Worm (Caenorhabditis elegans) whole organism, L4 larva: Measurements from ENCODE around the gene ZC374.2.

Experiments used
- F37D6.2 ChIP-seq: sonication (generic microtip); optimal IDR thresholded peaks from 2 replicates; lab custom pipeline; 2016; ENCODE audit warnings: mild to moderate bottlenecking, missing genetic modification characterization, missing compliant biosample characterization
- R02D3.7 ChIP-seq: fragments of 150-350 bp; sonication (generic microtip); optimal IDR thresholded peaks from 3 replicates; lab custom pipeline; 2014; ENCODE audit warnings: missing biosample characterization, missing genetic modification characterization
- T20F7.1 ChIP-seq: fragments of 200-800 bp; sonication (Bioruptor generic); optimal IDR thresholded peaks from 2 replicates; lab custom pipeline; 2018; ENCODE audit warnings: mild to moderate bottlenecking, missing genetic modification characterization, missing compliant biosample characterization
- Y105C5A.15 ChIP-seq: fragments of 200-800 bp; sonication (Bioruptor generic); IDR thresholded peaks from 2 replicates; pipeline ENCODE4 v1.3.6; 2022; ENCODE audit warnings: missing genetic modification characterization, missing compliant biosample characterization
- Y48G9A.11 ChIP-seq: fragments of 200-800 bp; sonication (Bioruptor generic); IDR thresholded peaks from 2 replicates; pipeline ENCODE4 v1.3.6; 2022; ENCODE audit warnings: missing genetic modification reagents, missing genetic modification characterization, missing compliant biosample characterization
- Y5F2A.4 ChIP-seq: fragments of 200-800 bp; sonication (Bioruptor generic); optimal IDR thresholded peaks from 2 replicates; lab custom pipeline; 2018; ENCODE audit warnings: mild to moderate bottlenecking, missing genetic modification characterization, missing compliant biosample characterization
- Y75B8A.6 ChIP-seq: fragments of 200-800 bp; sonication (Bioruptor generic); IDR thresholded peaks from 2 replicates; pipeline ENCODE4 v1.3.6; 2022; ENCODE audit warnings: missing genetic modification reagents, missing genetic modification characterization, missing compliant biosample characterization
- attf-4 ChIP-seq: sonication (generic microtip); optimal IDR thresholded peaks from 3 replicates; lab custom pipeline; 2017; ENCODE audit warnings: missing biosample characterization, missing genetic modification characterization
- ceh-20 ChIP-seq: fragments of 200-800 bp; sonication (Bioruptor generic); IDR thresholded peaks from 2 replicates; pipeline ENCODE4 v1.3.6; 2022; ENCODE audit warnings: missing genetic modification reagents, missing genetic modification characterization, missing compliant biosample characterization
- ceh-44 ChIP-seq: fragments of 200-800 bp; sonication (Bioruptor generic); IDR thresholded peaks from 2 replicates; pipeline ENCODE4 v1.3.6; 2022; ENCODE audit warnings: missing genetic modification reagents, missing genetic modification characterization, missing compliant biosample characterization
- ceh-62 ChIP-seq: sonication (generic microtip); optimal IDR thresholded peaks from 2 replicates; lab custom pipeline; 2017; ENCODE audit warnings: missing biosample characterization, missing genetic modification characterization
- cey-2 ChIP-seq: sonication (generic microtip); optimal IDR thresholded peaks from 3 replicates; lab custom pipeline; 2017; ENCODE audit warnings: missing genetic modification characterization, mild to moderate bottlenecking, missing compliant biosample characterization, antibody characterized with exemption, borderline replicate concordance; ENCODE audit not compliant: insufficient read depth
- daf-19 ChIP-seq: fragments of 200-800 bp; sonication (Bioruptor generic); conservative IDR thresholded peaks from 2 replicates; pipeline ENCODE4 v1.3.6; 2022; ENCODE audit warnings: missing genetic modification characterization, missing compliant biosample characterization
- dmd-9 ChIP-seq: fragments of 200-800 bp; sonication (Bioruptor generic); IDR thresholded peaks from 2 replicates; pipeline ENCODE4 v1.3.6; 2022; ENCODE audit warnings: missing genetic modification reagents, missing genetic modification characterization, missing compliant biosample characterization
- duxl-1 ChIP-seq: sonication (generic microtip); optimal IDR thresholded peaks from 2 replicates; lab custom pipeline; 2016; ENCODE audit warnings: mild to moderate bottlenecking, missing genetic modification characterization, moderate library complexity, missing compliant biosample characterization; ENCODE audit not compliant: poor library complexity
- dve-1 ChIP-seq: sonication (generic microtip); optimal IDR thresholded peaks from 2 replicates; lab custom pipeline; 2017; ENCODE audit warnings: antibody characterized with exemption, mild to moderate bottlenecking, missing genetic modification characterization, missing compliant biosample characterization; ENCODE audit not compliant: insufficient read depth
- egl-27 ChIP-seq: sonication (generic microtip); optimal IDR thresholded peaks from 3 replicates; lab custom pipeline; 2017; ENCODE audit warnings: missing biosample characterization, missing genetic modification reagents, missing genetic modification characterization
- egl-43 ChIP-seq: fragments of 200-800 bp; sonication (Bioruptor generic); IDR thresholded peaks from 2 replicates; pipeline ENCODE4 v1.3.6; 2022; ENCODE audit warnings: missing genetic modification reagents, missing genetic modification characterization, missing compliant biosample characterization
- fos-1 ChIP-seq: fragments of 150-350 bp; optimal IDR thresholded peaks from 2 replicates; lab custom pipeline; 2014; ENCODE audit warnings: missing biosample characterization, missing genetic modification characterization
- gei-8 ChIP-seq: fragments of 200-800 bp; sonication (Bioruptor generic); optimal IDR thresholded peaks from 2 replicates; lab custom pipeline; 2018; ENCODE audit warnings: mild to moderate bottlenecking, missing genetic modification characterization, missing compliant biosample characterization
- hlh-11 ChIP-seq: fragments of 200-800 bp; sonication (Bioruptor generic); optimal IDR thresholded peaks from 2 replicates; lab custom pipeline; 2018; ENCODE audit warnings: mild to moderate bottlenecking, missing genetic modification characterization, missing compliant biosample characterization
- hlh-30 ChIP-seq: sonication (generic microtip); optimal IDR thresholded peaks from 2 replicates; lab custom pipeline; 2017; ENCODE audit warnings: antibody characterized with exemption, mild to moderate bottlenecking, missing genetic modification characterization, missing compliant biosample characterization; ENCODE audit not compliant: insufficient read depth
- jun-1 ChIP-seq: fragments of 150-350 bp; optimal IDR thresholded peaks from 2 replicates; lab custom pipeline; 2014; ENCODE audit warnings: missing biosample characterization, missing genetic modification reagents, missing genetic modification characterization
- lim-7 ChIP-seq: fragments of 200-800 bp; sonication (Bioruptor generic); IDR thresholded peaks from 2 replicates; pipeline ENCODE4 v1.3.6; 2022; ENCODE audit warnings: missing genetic modification characterization, missing compliant biosample characterization
- lin-13 ChIP-seq: fragments of 150-350 bp; optimal IDR thresholded peaks from 2 replicates; lab custom pipeline; 2014; ENCODE audit warnings: missing biosample characterization, missing genetic modification reagents, missing genetic modification characterization
- lin-15B ChIP-seq: fragments of 150-350 bp; sonication (generic microtip); optimal IDR thresholded peaks from 3 replicates; lab custom pipeline; 2014; ENCODE audit warnings: missing biosample characterization, missing genetic modification characterization
- lin-39 ChIP-seq: fragments of 150-350 bp; optimal IDR thresholded peaks from 2 replicates; lab custom pipeline; 2014; ENCODE audit warnings: missing biosample characterization, missing genetic modification reagents, missing genetic modification characterization
- madf-5 ChIP-seq, 2 experiments: fragments of 200-800 bp; sonication (Bioruptor generic); IDR thresholded peaks; 2 replicates each; pipeline ENCODE4 v1.3.6; 2022; ENCODE audit warnings: missing compliant biosample characterization in 2 of 2, missing genetic modification characterization in 2 of 2
- mep-1 ChIP-seq: fragments of 150-350 bp; sonication (generic microtip); optimal IDR thresholded peaks from 3 replicates; lab custom pipeline; 2014; ENCODE audit warnings: missing biosample characterization, missing genetic modification characterization
- mxl-3 ChIP-seq: fragments of 200-800 bp; sonication (Bioruptor generic); optimal IDR thresholded peaks from 2 replicates; lab custom pipeline; 2018; ENCODE audit warnings: mild to moderate bottlenecking, missing genetic modification characterization, missing compliant biosample characterization
- nhr-10 ChIP-seq: fragments of 150-350 bp; optimal IDR thresholded peaks from 2 replicates; lab custom pipeline; 2014; ENCODE audit warnings: missing biosample characterization, missing genetic modification characterization
- nhr-102 ChIP-seq: sonication (generic microtip); optimal IDR thresholded peaks from 2 replicates; lab custom pipeline; 2016; ENCODE audit warnings: mild to moderate bottlenecking, missing genetic modification characterization, moderate library complexity, missing compliant biosample characterization
- nhr-111 ChIP-seq: fragments of 200-800 bp; sonication (Bioruptor generic); optimal IDR thresholded peaks from 2 replicates; lab custom pipeline; 2018; ENCODE audit warnings: mild to moderate bottlenecking, missing genetic modification characterization, missing compliant biosample characterization
- nhr-28 ChIP-seq: fragments of 150-350 bp; optimal IDR thresholded peaks from 2 replicates; lab custom pipeline; 2014; ENCODE audit warnings: missing biosample characterization, missing genetic modification characterization
- nhr-42 ChIP-seq: fragments of 200-800 bp; sonication (Bioruptor generic); IDR thresholded peaks from 2 replicates; pipeline ENCODE4 v1.3.6; 2022; ENCODE audit warnings: missing genetic modification characterization, missing compliant biosample characterization
- nhr-48 ChIP-seq: sonication (generic microtip); optimal IDR thresholded peaks from 2 replicates; lab custom pipeline; 2016; ENCODE audit warnings: mild to moderate bottlenecking, missing genetic modification characterization, missing compliant biosample characterization
- nhr-6 ChIP-seq: fragments of 150-350 bp; optimal IDR thresholded peaks from 2 replicates; lab custom pipeline; 2014; ENCODE audit warnings: missing biosample characterization, missing genetic modification characterization
- nhr-76 ChIP-seq: fragments of 150-350 bp; optimal IDR thresholded peaks from 2 replicates; lab custom pipeline; 2014; ENCODE audit warnings: missing biosample characterization, missing genetic modification characterization
- nhr-77 ChIP-seq: fragments of 150-350 bp; optimal IDR thresholded peaks from 2 replicates; lab custom pipeline; 2014; ENCODE audit warnings: missing biosample characterization, missing genetic modification characterization
- php-3 ChIP-seq: fragments of 200-800 bp; sonication (Bioruptor generic); IDR thresholded peaks from 2 replicates; pipeline ENCODE4 v1.3.6; 2022; ENCODE audit warnings: missing genetic modification reagents, missing genetic modification characterization, missing compliant biosample characterization
- saeg-2 ChIP-seq: fragments of 200-800 bp; sonication (Bioruptor generic); IDR thresholded peaks from 2 replicates; pipeline ENCODE4 v1.3.6; 2022; ENCODE audit warnings: missing genetic modification reagents, missing genetic modification characterization, missing compliant biosample characterization
- sdz-12 ChIP-seq: fragments of 200-800 bp; sonication (Bioruptor generic); optimal IDR thresholded peaks from 2 replicates; lab custom pipeline; 2018; ENCODE audit warnings: mild to moderate bottlenecking, missing genetic modification characterization, missing compliant biosample characterization
- set-16 ChIP-seq: fragments of 200-800 bp; sonication (Bioruptor generic); IDR thresholded peaks from 2 replicates; pipeline ENCODE4 v1.3.6; 2022; ENCODE audit warnings: missing genetic modification reagents, missing genetic modification characterization, missing compliant biosample characterization
- spr-3 ChIP-seq: fragments of 200-800 bp; sonication (Bioruptor generic); optimal IDR thresholded peaks from 2 replicates; lab custom pipeline; 2018; ENCODE audit warnings: mild to moderate bottlenecking, missing genetic modification characterization, missing compliant biosample characterization
- tag-97 ChIP-seq: fragments of 200-800 bp; sonication (Bioruptor generic); IDR thresholded peaks from 2 replicates; pipeline ENCODE4 v1.3.6; 2022; ENCODE audit warnings: missing genetic modification characterization, missing compliant biosample characterization
- tra-1 ChIP-seq: fragments of 200-800 bp; sonication (Bioruptor generic); IDR thresholded peaks from 2 replicates; pipeline ENCODE4 v1.3.6; 2022; ENCODE audit warnings: missing genetic modification reagents, missing genetic modification characterization, missing compliant biosample characterization
- unc-130 ChIP-seq: sonication (generic microtip); optimal IDR thresholded peaks from 2 replicates; lab custom pipeline; 2016; ENCODE audit warnings: missing genetic modification reagents, missing genetic modification characterization, missing compliant biosample characterization
- ztf-11 ChIP-seq: fragments of 150-350 bp; optimal IDR thresholded peaks from 2 replicates; lab custom pipeline; 2014; ENCODE audit warnings: missing biosample characterization, missing genetic modification characterization

The ZC374.2 gene

DNA sequence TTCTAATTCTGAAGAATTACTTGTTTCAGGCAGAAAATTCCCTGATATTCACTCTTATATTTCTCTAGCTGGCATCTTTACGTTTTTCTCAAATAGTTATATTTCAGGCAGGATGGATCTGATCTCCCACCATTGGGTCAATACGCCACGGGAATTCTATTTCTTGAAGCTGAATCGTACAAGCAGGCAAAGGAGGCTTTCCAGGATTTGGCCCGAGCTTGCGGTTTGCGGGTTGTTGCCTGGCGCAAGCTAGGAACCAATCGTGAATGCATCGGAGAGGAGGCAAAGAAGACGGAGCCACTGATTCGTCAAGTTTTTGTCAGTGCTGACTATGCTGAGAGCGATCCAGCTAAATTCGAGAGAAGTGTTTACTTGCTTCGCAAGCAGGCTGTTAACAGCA, 37.8 kb upstream of the ZC374.2 start:
- TF ChIP-seq Y5F2A.4 (GFP tag; lab: Kevin White, UChicago) (no peak), lim-7 (GFP tag; lab: Robert Waterston, UW) (0 out of 2 replicates have a peak, but pooled peaks have one; percentile 49), tag-97 (0 out of 2 replicates have a peak, but pooled peaks have one; percentile 43)
- TF ChIP-seq, all 104 proteins: peak for 2

ce11 chrX:10084050-10084672, 36.9 kb upstream of the ZC374.2 start, which contains the start of gene W07E11.1:
Gene W07E11.1 (plus strand): TSS chrX:10084622.
- TF ChIP-seq nhr-6 (tag; lab: Kevin White, UChicago) (no peak), ceh-20 (no peak), gei-8 (GFP tag; lab: Kevin White, UChicago) (no peak), jun-1 (tag; lab: Kevin White, UChicago) (no peak), dve-1 (tag; lab: Kevin White, UChicago) (peak; percentile 83), tag-97 (no peak), ceh-44 (GFP tag; lab: Robert Waterston, UW) (no peak), mep-1 (tag; lab: Kevin White, UChicago) (peak; percentile 18), Y48G9A.11 (GFP tag; lab: Robert Waterston, UW) (no peak), nhr-42 (peak; percentile 61; the same call in 1 of the 2 replicates), dmd-9 (GFP tag; lab: Robert Waterston, UW) (no peak), fos-1 (tag; lab: Kevin White, UChicago) (no peak), nhr-48 (peak; percentile 95), nhr-10 (tag; lab: Kevin White, UChicago) (peak; percentile 51), lin-39 (tag; lab: Kevin White, UChicago) (no peak), hlh-11 (tag; lab: Kevin White, UChicago) (peak; percentile 93), ceh-62 (tag; lab: Kevin White, UChicago) (no peak), sdz-12 (GFP tag; lab: Kevin White, UChicago) (no peak), saeg-2 (GFP tag; lab: Robert Waterston, UW) (peak; percentile 81; the same call in 1 of the 2 replicates), daf-19 (no peak), nhr-28 (tag; lab: Kevin White, UChicago) (peak; percentile 94), Y75B8A.6 (GFP tag; lab: Robert Waterston, UW) (no peak), duxl-1 (no peak), lim-7 (GFP tag; lab: Robert Waterston, UW) (no peak), hlh-30 (tag; lab: Kevin White, UChicago) (peak; percentile 66), cey-2 (tag; lab: Kevin White, UChicago) (peak; percentile 58), nhr-76 (tag; lab: Kevin White, UChicago) (no peak), set-16 (no peak), nhr-111 (GFP tag; lab: Kevin White, UChicago) (no peak), lin-13 (no peak), ztf-11 (tag; lab: Kevin White, UChicago) (no peak), T20F7.1 (peak; percentile 48), nhr-102 (peak; percentile 87), php-3 (GFP tag; lab: Robert Waterston, UW) (peak; percentile 84), tra-1 (GFP tag; lab: Robert Waterston, UW) (no peak), nhr-77 (tag; lab: Kevin White, UChicago) (peak; percentile 59), R02D3.7 (no peak), Y105C5A.15 (GFP tag; lab: Robert Waterston, UW) (no peak), spr-3 (GFP tag; lab: Kevin White, UChicago) (no peak), F37D6.2 (no peak), attf-4 (tag; lab: Kevin White, UChicago) (no peak), unc-130 (GFP tag; lab: Kevin White, UChicago) (no peak), egl-43 (GFP tag; lab: Robert Waterston, UW) (no peak), lin-15B (tag; lab: Kevin White, UChicago) (no peak), madf-5 (GFP tag; IDR thresholded peaks at IDR 0.05; lab: Robert Waterston, UW) (no peak), egl-27 (no peak), mxl-3 (peak; percentile 77)
